Fruit fly (Drosophila melanogaster) whole organism, pupa: ENCODE measurements around the gene Ccp84Af.

Experiments used
- CG10348 ChIP-seq: fragments of 200-800 bp; sonication (Bioruptor generic); IDR thresholded peaks from 2 replicates; pipeline ENCODE4 v1.3.6; 2022; ENCODE audit warnings: missing biosample characterization, missing genetic modification characterization
- CG12605 ChIP-seq: fragments of 200-800 bp; sonication (Bioruptor generic); IDR thresholded peaks from 2 replicates; pipeline ENCODE4 v1.3.6; 2022; ENCODE audit warnings: missing biosample characterization, missing genetic modification characterization
- CG13204 ChIP-seq: fragments of 200-800 bp; sonication (Bioruptor generic); optimal IDR thresholded peaks from 2 replicates; lab custom pipeline; 2018; ENCODE audit warnings: missing biosample characterization, mild to moderate bottlenecking, missing genetic modification characterization, moderate library complexity
- CG14655 ChIP-seq: fragments of 200-800 bp; sonication (Bioruptor generic); optimal IDR thresholded peaks from 3 replicates; lab custom pipeline; 2017; ENCODE audit warnings: mild to moderate bottlenecking, missing biosample characterization, missing genetic modification reagents, missing genetic modification characterization
- CG15710 ChIP-seq: fragments of 200-800 bp; sonication (Bioruptor generic); optimal IDR thresholded peaks from 2 replicates; lab custom pipeline; 2018; ENCODE audit warnings: missing biosample characterization, mild to moderate bottlenecking, missing genetic modification characterization, moderate library complexity
- CG17806 ChIP-seq: fragments of 200-800 bp; sonication (Bioruptor generic); optimal IDR thresholded peaks from 2 replicates; lab custom pipeline; 2018; ENCODE audit warnings: missing biosample characterization, mild to moderate bottlenecking, missing genetic modification characterization, moderate library complexity
- CG32121 ChIP-seq: fragments of 200-800 bp; sonication (Bioruptor generic); IDR thresholded peaks from 2 replicates; pipeline ENCODE4 v1.3.6; 2022; ENCODE audit warnings: missing biosample characterization, missing genetic modification characterization
- CG34367 ChIP-seq: fragments of 200-800 bp; sonication (Bioruptor generic); optimal IDR thresholded peaks from 2 replicates; lab custom pipeline; 2018; ENCODE audit warnings: missing biosample characterization, mild to moderate bottlenecking, missing genetic modification characterization
- CG4496 ChIP-seq: fragments of 200-800 bp; sonication (Bioruptor generic); IDR thresholded peaks from 3 replicates; pipeline ENCODE4 v1.3.6; 2022; ENCODE audit warnings: missing biosample characterization, missing genetic modification characterization
- CG8159 ChIP-seq: fragments of 200-800 bp; sonication (Bioruptor generic); optimal IDR thresholded peaks from 3 replicates; lab custom pipeline; 2018; ENCODE audit warnings: missing biosample characterization, mild to moderate bottlenecking, missing genetic modification characterization, moderate library complexity
- CG8301 ChIP-seq: fragments of 200-800 bp; sonication (Bioruptor generic); optimal IDR thresholded peaks from 2 replicates; lab custom pipeline; 2018; ENCODE audit warnings: missing biosample characterization, mild to moderate bottlenecking, missing genetic modification characterization
- CG9948 ChIP-seq: fragments of 200-800 bp; sonication (Bioruptor generic); optimal IDR thresholded peaks from 2 replicates; lab custom pipeline; 2018; ENCODE audit warnings: missing biosample characterization, mild to moderate bottlenecking, missing genetic modification characterization, moderate library complexity
- D1 ChIP-seq: fragments of 200-800 bp; sonication (Bioruptor generic); optimal IDR thresholded peaks from 2 replicates; lab custom pipeline; 2018; ENCODE audit warnings: missing biosample characterization, mild to moderate bottlenecking, missing genetic modification characterization, moderate library complexity
- EcR ChIP-seq: fragments of 200-800 bp; sonication (Bioruptor generic); optimal IDR thresholded peaks from 3 replicates; lab custom pipeline; 2019; ENCODE audit warnings: missing biosample characterization, missing genetic modification characterization, mild to moderate bottlenecking, moderate library complexity, missing genetic modification reagents
- Ets98B ChIP-seq: fragments of 200-800 bp; sonication (Bioruptor generic); IDR thresholded peaks from 2 replicates; pipeline ENCODE4 v1.3.6; 2022; ENCODE audit warnings: missing biosample characterization, missing genetic modification characterization
- Pif1A ChIP-seq: fragments of 200-800 bp; sonication (Bioruptor generic); optimal IDR thresholded peaks from 3 replicates; lab custom pipeline; 2016; ENCODE audit warnings: missing biosample characterization, missing genetic modification characterization
- Pif1B ChIP-seq: fragments of 200-800 bp; sonication (Bioruptor generic); optimal IDR thresholded peaks from 3 replicates; lab custom pipeline; 2016; ENCODE audit warnings: missing biosample characterization, missing genetic modification characterization
- Snoo ChIP-seq: fragments of 200-800 bp; sonication (Bioruptor generic); optimal IDR thresholded peaks from 3 replicates; lab custom pipeline; 2017; ENCODE audit warnings: missing biosample characterization, mild to moderate bottlenecking, missing genetic modification characterization, inconsistent platforms
- fd96Ca ChIP-seq: fragments of 200-800 bp; sonication (Bioruptor generic); IDR thresholded peaks from 3 replicates; pipeline ENCODE4 v1.3.6; 2022; ENCODE audit warnings: missing biosample characterization, missing genetic modification characterization
- gl ChIP-seq: fragments of 200-800 bp; sonication (Bioruptor generic); optimal IDR thresholded peaks from 2 replicates; lab custom pipeline; 2018; ENCODE audit warnings: missing biosample characterization, mild to moderate bottlenecking, missing genetic modification characterization
- rn ChIP-seq: fragments of 200-800 bp; sonication (Bioruptor generic); IDR thresholded peaks from 2 replicates; pipeline ENCODE4 v1.3.6; 2022; ENCODE audit warnings: missing biosample characterization, missing genetic modification characterization

Ccp84Af gene

DNA sequence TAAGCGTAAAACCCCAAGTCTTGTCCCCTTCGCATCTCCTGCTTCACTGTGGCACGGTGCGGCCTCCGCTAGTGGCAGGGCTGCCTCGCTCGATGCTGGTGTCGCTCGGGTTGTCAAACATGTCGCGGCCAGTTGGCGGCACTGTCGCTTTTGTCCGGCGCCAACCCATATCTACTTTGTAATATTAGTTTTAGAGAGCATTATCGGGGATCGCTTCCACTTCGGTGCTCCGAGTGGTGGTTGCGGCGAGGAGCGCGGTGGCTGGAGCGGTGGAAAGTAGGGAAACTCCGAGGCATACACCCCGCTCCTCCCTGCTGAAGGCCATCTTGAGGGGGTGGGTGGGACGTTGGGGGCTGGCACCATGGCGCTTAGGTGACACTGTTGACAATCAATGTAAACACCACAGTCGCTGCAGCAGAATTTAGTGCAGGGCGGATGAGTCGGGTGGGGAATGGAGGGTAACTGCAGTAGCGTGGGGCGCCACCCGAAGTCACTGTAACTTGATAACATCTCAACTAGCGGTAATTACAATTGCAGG lies 24.9 kb downstream of the Ccp84Af start:
- TF ChIP-seq fd96Ca (peak; percentile 50; the same call in 1 of the 3 replicates), Pif1A (GFP tag; lab: Kevin White, UChicago) (no peak)

DNA sequence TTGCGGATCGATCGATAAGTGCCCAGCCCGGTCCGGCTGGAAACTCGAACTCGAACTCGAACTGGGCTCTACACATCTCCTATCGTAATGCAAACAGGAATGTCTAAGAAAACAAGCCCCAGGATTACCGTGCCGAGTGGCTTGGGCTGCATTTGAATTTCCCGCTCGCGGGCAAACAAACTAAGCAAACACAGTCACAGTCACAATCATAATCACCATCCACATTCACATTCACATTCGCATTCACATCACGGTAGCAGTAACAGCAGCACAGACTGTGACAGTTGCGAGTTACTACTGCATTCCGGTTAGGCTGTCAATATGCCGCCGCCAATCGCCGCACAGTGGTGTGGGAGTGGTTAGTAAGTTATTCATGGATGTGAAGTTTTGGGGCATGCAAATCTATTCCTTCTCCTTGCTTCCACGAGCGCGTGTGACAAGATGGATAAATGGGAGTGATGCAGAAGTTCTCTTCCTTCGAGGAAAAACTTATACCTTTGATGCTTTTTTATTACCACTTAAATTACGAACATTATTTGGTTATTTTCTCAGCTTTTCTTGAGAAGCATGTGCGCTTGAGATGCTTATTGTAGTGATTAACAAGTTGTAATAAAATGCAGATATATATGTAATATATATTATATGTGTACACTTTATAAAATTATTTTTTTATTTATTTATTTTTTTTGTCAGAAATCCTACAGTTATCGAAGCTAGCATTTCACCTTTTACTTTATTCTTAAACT lies 25.5 kb downstream of the Ccp84Af start:
- no peak; the same call in 1 of the 2 replicates for TF ChIP-seq Ets98B (GFP tag; lab: Robert Waterston, UW)
- TF ChIP-seq Pif1B (GFP tag; lab: Kevin White, UChicago): no peak
- TF ChIP-seq D1 (tag; lab: Kevin White, UChicago): no peak
- no peak for TF ChIP-seq CG34367 (tag; lab: Kevin White, UChicago)
- peak; percentile 51; the same call in 2 of the 3 replicates for TF ChIP-seq fd96Ca
- no peak for TF ChIP-seq CG8301
- no peak for TF ChIP-seq gl (tag; lab: Kevin White, UChicago)
- peak; percentile 19 for TF ChIP-seq CG8159 (tag; lab: Kevin White, UChicago)
- TF ChIP-seq CG14655 (GFP tag; lab: Kevin White, UChicago): peak; percentile 50
- TF ChIP-seq Pif1A (GFP tag; lab: Kevin White, UChicago): no peak
- no peak for TF ChIP-seq CG12605 (GFP tag; lab: Robert Waterston, UW)
- TF ChIP-seq CG15710: no peak
- TF ChIP-seq CG32121 (GFP tag; lab: Robert Waterston, UW): no peak
- peak; percentile 11 for TF ChIP-seq CG9948
- TF ChIP-seq CG4496 (GFP tag; lab: Robert Waterston, UW): peak; percentile 76

DNA sequence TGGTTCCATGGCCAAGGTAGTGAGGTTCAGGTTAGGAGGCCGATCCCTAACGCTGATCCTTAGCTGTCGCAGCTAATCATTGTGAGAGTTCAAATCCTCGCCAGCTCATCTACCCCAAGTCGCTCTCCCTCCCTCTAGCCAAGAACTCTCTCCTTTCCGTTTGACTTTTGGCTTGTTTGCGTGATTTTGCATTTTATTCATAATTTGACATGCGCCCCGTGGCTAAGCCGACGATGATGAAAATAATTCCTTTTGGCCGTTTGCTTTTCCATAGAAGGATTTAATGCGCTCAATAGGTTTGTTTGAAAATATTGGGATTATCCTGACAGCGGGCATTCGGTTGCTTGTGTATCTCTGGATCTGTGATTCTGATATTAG lies 26.8 kb downstream of the Ccp84Af start:
- TF ChIP-seq CG34367 (tag; lab: Kevin White, UChicago) (no peak), CG9948 (no peak), fd96Ca (no peak), CG12605 (GFP tag; lab: Robert Waterston, UW) (no peak), CG32121 (GFP tag; lab: Robert Waterston, UW) (no peak), rn (no peak), CG14655 (GFP tag; lab: Kevin White, UChicago) (no peak), Pif1A (GFP tag; lab: Kevin White, UChicago) (no peak), Snoo (no peak), CG8301 (no peak), gl (tag; lab: Kevin White, UChicago) (no peak), CG15710 (no peak), CG10348 (GFP tag; lab: Robert Waterston, UW) (no peak), Pif1B (GFP tag; lab: Kevin White, UChicago) (no peak), CG17806 (tag; lab: Kevin White, UChicago) (no peak)

DNA sequence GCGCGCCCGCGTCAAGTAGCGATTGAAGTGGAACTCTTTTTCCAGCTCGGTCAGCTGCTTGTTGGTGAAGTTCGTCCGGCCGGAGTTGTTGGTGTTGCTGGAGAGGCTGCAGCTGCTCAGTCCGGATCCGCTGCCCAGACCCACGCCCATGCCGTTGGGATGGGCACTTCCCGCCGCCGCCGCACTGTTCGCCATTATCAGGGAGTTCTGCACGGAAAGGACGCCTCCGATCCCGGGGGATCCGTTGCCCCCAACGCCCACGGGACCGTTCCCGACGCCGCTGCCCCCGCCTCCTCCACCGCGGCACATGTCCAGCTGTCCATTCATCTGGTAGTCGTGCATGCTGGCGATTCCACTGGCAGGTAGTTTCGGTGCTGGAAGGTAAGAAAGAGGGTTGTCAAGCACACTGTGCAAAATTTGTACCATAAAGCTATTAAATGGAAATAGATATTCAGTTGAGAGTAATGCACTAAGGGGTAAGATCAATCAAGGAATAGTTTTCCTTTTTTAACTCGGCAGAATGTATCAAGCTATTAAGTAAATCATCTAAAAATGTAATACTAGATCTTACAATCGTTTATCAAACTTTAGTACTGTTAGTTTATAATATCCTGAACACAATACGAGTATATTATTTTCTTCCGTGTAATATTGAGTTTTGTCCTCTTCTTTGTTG lies 27.3 kb downstream of the Ccp84Af start:
- TF ChIP-seq fd96Ca (no peak; the same call in 2 of the 3 replicates), CG10348 (GFP tag; lab: Robert Waterston, UW) (no peak), gl (tag; lab: Kevin White, UChicago) (no peak), Pif1B (GFP tag; lab: Kevin White, UChicago) (no peak), CG34367 (tag; lab: Kevin White, UChicago) (no peak), CG15710 (no peak), CG13204 (GFP tag; lab: Kevin White, UChicago) (no peak), CG32121 (GFP tag; lab: Robert Waterston, UW) (no peak), D1 (tag; lab: Kevin White, UChicago) (no peak), CG8301 (no peak), CG9948 (no peak), CG12605 (GFP tag; lab: Robert Waterston, UW) (no peak), Pif1A (GFP tag; lab: Kevin White, UChicago) (no peak)

DNA sequence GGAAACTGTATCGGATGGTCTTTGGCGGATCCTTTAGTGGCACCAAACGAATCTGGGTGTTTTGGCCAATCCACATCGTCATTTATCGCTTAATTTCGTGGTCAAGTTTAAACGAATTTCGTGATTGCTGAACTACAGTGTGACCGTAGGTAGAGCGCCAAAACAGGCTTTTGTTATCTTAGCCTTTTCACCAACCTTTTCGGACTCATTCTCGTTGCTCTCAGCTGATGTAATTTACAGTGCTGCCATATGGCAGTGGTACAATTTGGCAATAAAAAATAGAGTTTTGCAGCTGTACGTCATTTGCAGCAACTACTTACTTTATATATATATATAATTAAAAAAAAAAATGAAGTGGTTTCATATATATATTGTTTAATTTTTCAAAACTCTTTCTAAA lies 30.1 kb downstream of the Ccp84Af start, which contains the start of gene agt:
TSS of gene agt (minus strand) at position 160 of the 400 bp plus-strand sequence.
- TF ChIP-seq CG9948: no peak
- 0 out of 3 replicates have a peak, but pooled peaks have one; percentile 20 for TF ChIP-seq CG4496 (GFP tag; lab: Robert Waterston, UW)
- TF ChIP-seq Pif1A (GFP tag; lab: Kevin White, UChicago): no peak
- no peak for TF ChIP-seq CG10348 (GFP tag; lab: Robert Waterston, UW)
- no peak for TF ChIP-seq Snoo

DNA sequence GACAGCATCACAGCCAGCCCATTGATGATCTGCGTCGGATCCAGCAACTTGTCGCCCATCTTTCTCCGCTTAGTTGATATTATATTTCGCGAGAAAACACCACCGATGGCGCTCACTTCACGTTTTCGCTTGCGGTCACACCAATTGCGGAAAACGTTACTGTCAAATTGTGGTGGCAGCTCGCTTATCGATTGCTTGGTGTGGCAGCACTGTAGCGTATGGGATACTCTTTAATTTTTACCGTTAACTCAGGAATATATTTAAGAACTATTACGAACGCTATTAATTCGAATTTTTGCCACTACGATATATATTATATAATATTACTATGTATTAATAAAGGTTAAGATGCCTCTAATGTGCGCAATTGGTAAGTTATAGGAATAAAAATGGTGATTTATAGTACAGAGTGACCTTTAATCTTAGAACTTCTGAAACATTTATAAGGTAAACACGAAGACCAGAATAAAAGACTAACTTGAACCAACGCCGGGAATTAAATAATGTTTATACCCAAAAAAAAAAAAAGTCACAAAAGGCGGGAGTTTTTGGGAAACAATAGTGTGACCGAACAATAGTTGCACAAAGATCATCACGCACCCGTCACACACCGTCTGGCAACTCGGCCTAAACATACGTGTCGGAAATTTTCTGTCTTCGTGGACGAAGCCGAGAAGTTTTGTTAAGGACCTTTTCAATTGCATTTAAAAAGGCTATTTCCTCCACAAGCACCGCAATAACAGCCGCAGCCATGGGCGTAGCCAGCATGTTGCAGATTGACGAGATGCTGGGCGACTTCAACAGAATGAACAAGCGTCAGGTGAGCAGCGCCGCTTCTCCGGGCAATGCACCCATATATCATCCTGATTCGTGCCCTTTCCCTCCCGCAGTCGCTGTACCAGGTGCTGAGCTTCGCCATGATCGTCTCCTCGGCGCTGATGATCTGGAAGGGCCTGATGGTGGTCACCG lies 32.5 kb downstream of the Ccp84Af start, which contains the start of the genes CG1307 and twr:
TSS of gene CG1307 (minus strand) at position 165 of the 969 bp plus-strand sequence.
TSS of gene twr (plus strand) at position 605 of the 969 bp plus-strand sequence.
- TF ChIP-seq CG32121 (GFP tag; lab: Robert Waterston, UW): no peak
- no peak for TF ChIP-seq CG15710
- TF ChIP-seq CG4496 (GFP tag; lab: Robert Waterston, UW): 0 out of 3 replicates have a peak, but pooled peaks have one; percentile 25
- no peak for TF ChIP-seq Ets98B (GFP tag; lab: Robert Waterston, UW)
- no peak for TF ChIP-seq CG8159 (tag; lab: Kevin White, UChicago)
- no peak for TF ChIP-seq Snoo
- TF ChIP-seq CG12605 (GFP tag; lab: Robert Waterston, UW): peak; percentile 50; the same call in 1 of the 2 replicates
- peak; percentile 4 for TF ChIP-seq CG9948
- peak; percentile 84 for TF ChIP-seq EcR
